Fruit fly (Drosophila melanogaster) whole organism, embryonic: ENCODE measurements around the gene RpL34b.

Experiments used
- Antp ChIP-seq: fragments of 200-800 bp; sonication (Bioruptor generic); optimal IDR thresholded peaks from 3 replicates; lab custom pipeline; 2016; ENCODE audit warnings: missing biosample characterization, missing genetic modification characterization
- Bgb ChIP-seq: fragments of 200-800 bp; sonication (Bioruptor generic); IDR thresholded peaks from 2 replicates; pipeline ENCODE4 v1.3.6; 2022; ENCODE audit warnings: missing biosample characterization, missing genetic modification characterization; ENCODE audit not compliant: partially characterized antibody
- CG11085 ChIP-seq: fragments of 200-800 bp; sonication (Bioruptor generic); IDR thresholded peaks from 2 replicates; pipeline ENCODE4 v1.3.6; 2022; ENCODE audit warnings: missing biosample characterization, missing genetic modification characterization
- CG12104 ChIP-seq: fragments of 200-800 bp; sonication (Bioruptor generic); optimal IDR thresholded peaks from 3 replicates; lab custom pipeline; 2016; ENCODE audit warnings: missing biosample characterization, missing genetic modification characterization
- CG12299 ChIP-seq: fragments of 200-800 bp; sonication (Bioruptor generic); optimal IDR thresholded peaks from 2 replicates; lab custom pipeline; 2018; ENCODE audit warnings: missing biosample characterization, mild to moderate bottlenecking, missing genetic modification characterization
- CG13424 ChIP-seq: fragments of 200-800 bp; sonication (Bioruptor generic); optimal IDR thresholded peaks from 2 replicates; lab custom pipeline; 2019; ENCODE audit warnings: missing biosample characterization, mild to moderate bottlenecking, missing genetic modification characterization, moderate library complexity
- CG1602 ChIP-seq: fragments of 200-800 bp; sonication (Bioruptor generic); optimal IDR thresholded peaks from 3 replicates; lab custom pipeline; 2016; ENCODE audit warnings: missing biosample characterization, missing genetic modification characterization
- CG1603 ChIP-seq: fragments of 200-800 bp; sonication (Bioruptor generic); optimal IDR thresholded peaks from 2 replicates; lab custom pipeline; 2019; ENCODE audit warnings: missing biosample characterization, mild to moderate bottlenecking, missing genetic modification characterization, moderate library complexity
- CG17328 ChIP-seq: fragments of 200-800 bp; sonication (Bioruptor generic); IDR thresholded peaks from 2 replicates; pipeline ENCODE4 v1.3.6; 2022; ENCODE audit warnings: missing biosample characterization, missing genetic modification characterization
- CG17361 ChIP-seq: fragments of 200-800 bp; sonication (Bioruptor generic); IDR thresholded peaks from 3 replicates; pipeline ENCODE4 v1.3.6; 2022; ENCODE audit warnings: missing biosample characterization, missing genetic modification characterization
- CG17568 ChIP-seq: fragments of 200-800 bp; sonication (Bioruptor generic); optimal IDR thresholded peaks from 2 replicates; lab custom pipeline; 2018; ENCODE audit warnings: missing biosample characterization, mild to moderate bottlenecking, missing genetic modification characterization, moderate library complexity
- CG18262 ChIP-seq: fragments of 200-800 bp; optimal IDR thresholded peaks from 3 replicates; lab custom pipeline; 2019; ENCODE audit warnings: missing biosample characterization, mild to moderate bottlenecking, missing genetic modification characterization, moderate library complexity
- CG2129 ChIP-seq: fragments of 200-800 bp; sonication (Bioruptor generic); IDR thresholded peaks from 2 replicates; pipeline ENCODE4 v1.3.6; 2022; ENCODE audit warnings: missing biosample characterization, missing genetic modification characterization; ENCODE audit not compliant: partially characterized antibody
- CG42726 ChIP-seq: fragments of 200-800 bp; sonication (Bioruptor generic); IDR thresholded peaks from 2 replicates; pipeline ENCODE4 v1.3.6; 2022; ENCODE audit warnings: missing biosample characterization, missing genetic modification characterization; ENCODE audit not compliant: partially characterized antibody
- CG4854 ChIP-seq: fragments of 200-800 bp; sonication (Bioruptor generic); optimal IDR thresholded peaks from 2 replicates; lab custom pipeline; 2016; ENCODE audit warnings: missing biosample characterization, missing genetic modification characterization, inconsistent platforms
- CG5180 ChIP-seq: fragments of 200-800 bp; sonication (Bioruptor generic); optimal IDR thresholded peaks from 3 replicates; lab custom pipeline; 2017; ENCODE audit warnings: missing biosample characterization, missing genetic modification characterization, mild to moderate bottlenecking, moderate library complexity, missing genetic modification reagents
- CG6272 ChIP-seq: fragments of 200-800 bp; sonication (Bioruptor generic); IDR thresholded peaks from 2 replicates; pipeline ENCODE4 v1.3.6; 2022; ENCODE audit warnings: missing biosample characterization, missing genetic modification characterization
- CG7372 ChIP-seq: fragments of 200-800 bp; sonication (Bioruptor generic); IDR thresholded peaks from 2 replicates; pipeline ENCODE4 v1.3.6; 2022; ENCODE audit warnings: missing biosample characterization, missing genetic modification characterization
- CG7786 ChIP-seq: fragments of 200-800 bp; sonication (Bioruptor generic); optimal IDR thresholded peaks from 2 replicates; lab custom pipeline; 2016; ENCODE audit warnings: missing biosample characterization, missing genetic modification characterization
- CG9437 ChIP-seq: fragments of 200-800 bp; sonication (Bioruptor generic); optimal IDR thresholded peaks from 2 replicates; lab custom pipeline; 2018; ENCODE audit warnings: missing biosample characterization, mild to moderate bottlenecking, missing genetic modification characterization
- CkIIα-i1 ChIP-seq: fragments of 200-800 bp; sonication (Bioruptor generic); IDR thresholded peaks from 2 replicates; pipeline ENCODE4 v1.3.6; 2022; ENCODE audit warnings: missing biosample characterization, missing genetic modification characterization
- Gsc ChIP-seq: fragments of 200-800 bp; sonication (Bioruptor generic); IDR thresholded peaks from 2 replicates; pipeline ENCODE4 v1.3.6; 2022; ENCODE audit warnings: missing biosample characterization, missing genetic modification characterization
- Hr3 ChIP-seq: fragments of 200-800 bp; sonication (Bioruptor generic); optimal IDR thresholded peaks from 3 replicates; lab custom pipeline; 2016; ENCODE audit warnings: missing biosample characterization, missing genetic modification characterization
- Jarid2 ChIP-seq: fragments of 200-800 bp; sonication (Bioruptor generic); optimal IDR thresholded peaks from 3 replicates; lab custom pipeline; 2017; ENCODE audit warnings: mild to moderate bottlenecking, missing biosample characterization, missing genetic modification reagents, missing genetic modification characterization
- Nf-YB ChIP-seq: fragments of 200-800 bp; sonication (Bioruptor generic); optimal IDR thresholded peaks from 3 replicates; lab custom pipeline; 2019; ENCODE audit warnings: missing biosample characterization, mild to moderate bottlenecking, missing genetic modification characterization, moderate library complexity
- Sox100B ChIP-seq: fragments of 200-800 bp; sonication (Bioruptor generic); optimal IDR thresholded peaks from 3 replicates; lab custom pipeline; 2018; ENCODE audit warnings: missing biosample characterization, mild to moderate bottlenecking, missing genetic modification characterization
- Spps ChIP-seq: fragments of 200-800 bp; sonication (Bioruptor generic); optimal IDR thresholded peaks from 2 replicates; lab custom pipeline; 2018; ENCODE audit warnings: missing biosample characterization, mild to moderate bottlenecking, missing genetic modification characterization
- Tbp ChIP-seq: fragments of >200 bp; optimal IDR thresholded peaks from 2 replicates; lab custom pipeline; 2018; ENCODE audit warnings: missing biosample characterization, missing genetic modification characterization
- Vsx1 ChIP-seq: fragments of 200-800 bp; sonication (Bioruptor generic); optimal IDR thresholded peaks from 2 replicates; lab custom pipeline; 2017; ENCODE audit warnings: missing biosample characterization, mild to moderate bottlenecking, missing genetic modification characterization, missing genetic modification reagents
- az2 ChIP-seq: fragments of 200-800 bp; sonication (Bioruptor generic); optimal IDR thresholded peaks from 3 replicates; lab custom pipeline; 2016; ENCODE audit warnings: missing biosample characterization, missing genetic modification characterization
- bbx ChIP-seq: fragments of 200-800 bp; sonication (Bioruptor generic); IDR thresholded peaks from 2 replicates; pipeline ENCODE4 v1.3.6; 2022; ENCODE audit warnings: missing biosample characterization, missing genetic modification characterization; ENCODE audit not compliant: partially characterized antibody
- bcd ChIP-seq: fragments of 200-800 bp; sonication (Bioruptor generic); optimal IDR thresholded peaks from 2 replicates; lab custom pipeline; 2017; ENCODE audit warnings: missing biosample characterization, mild to moderate bottlenecking, missing genetic modification characterization
- caup ChIP-seq: fragments of 200-800 bp; sonication (Bioruptor generic); optimal IDR thresholded peaks from 3 replicates; lab custom pipeline; 2017; ENCODE audit warnings: missing biosample characterization, mild to moderate bottlenecking, missing genetic modification characterization, moderate library complexity; ENCODE audit not compliant: severe bottlenecking
- chinmo ChIP-seq: fragments of 200-800 bp; sonication (Bioruptor generic); IDR thresholded peaks from 4 replicates; pipeline ENCODE4 v1.3.6; 2022; ENCODE audit warnings: missing biosample characterization, missing genetic modification characterization; ENCODE audit not compliant: partially characterized antibody
- fd3F ChIP-seq: fragments of 200-800 bp; sonication (Bioruptor generic); optimal IDR thresholded peaks from 2 replicates; lab custom pipeline; 2018; ENCODE audit warnings: missing biosample characterization, mild to moderate bottlenecking, missing genetic modification characterization, moderate library complexity
- ftz-f1 ChIP-seq: fragments of 200-800 bp; sonication (Bioruptor generic); optimal IDR thresholded peaks from 2 replicates; lab custom pipeline; 2016; ENCODE audit warnings: missing biosample characterization, missing genetic modification characterization
- gt ChIP-seq: fragments of 200-800 bp; sonication (Bioruptor generic); IDR thresholded peaks from 2 replicates; pipeline ENCODE4 v1.3.6; 2022; ENCODE audit warnings: missing biosample characterization, missing genetic modification characterization
- inv ChIP-seq: fragments of 200-800 bp; sonication (Bioruptor generic); IDR thresholded peaks from 2 replicates; pipeline ENCODE4 v1.3.6; 2022; ENCODE audit warnings: missing biosample characterization, missing genetic modification characterization; ENCODE audit not compliant: partially characterized antibody
- lab ChIP-seq: fragments of 200-800 bp; sonication (Bioruptor generic); optimal IDR thresholded peaks from 3 replicates; lab custom pipeline; 2017; ENCODE audit warnings: missing biosample characterization, missing genetic modification characterization, mild to moderate bottlenecking, moderate library complexity, missing genetic modification reagents
- peb ChIP-seq: fragments of 200-800 bp; sonication (Bioruptor generic); IDR thresholded peaks from 2 replicates; pipeline ENCODE4 v1.3.6; 2022; ENCODE audit warnings: missing biosample characterization, missing genetic modification characterization
- pros ChIP-seq: fragments of 200-800 bp; sonication (Bioruptor generic); optimal IDR thresholded peaks from 3 replicates; lab custom pipeline; 2019; ENCODE audit warnings: missing biosample characterization, mild to moderate bottlenecking, missing genetic modification characterization, moderate library complexity
- schlank ChIP-seq: fragments of 200-800 bp; sonication (Bioruptor generic); optimal IDR thresholded peaks from 2 replicates; lab custom pipeline; 2018; ENCODE audit warnings: missing biosample characterization, mild to moderate bottlenecking, missing genetic modification characterization
- ssp ChIP-seq: fragments of 200-800 bp; sonication (Bioruptor generic); IDR thresholded peaks from 2 replicates; pipeline ENCODE4 v1.3.6; 2022; ENCODE audit warnings: missing biosample characterization, missing genetic modification characterization
- stwl ChIP-seq: fragments of 200-800 bp; sonication (Bioruptor generic); optimal IDR thresholded peaks from 3 replicates; lab custom pipeline; 2018; ENCODE audit warnings: missing biosample characterization, mild to moderate bottlenecking, missing genetic modification characterization, moderate library complexity
- tap ChIP-seq: fragments of 200-800 bp; optimal IDR thresholded peaks from 3 replicates; lab custom pipeline; 2019; ENCODE audit warnings: missing biosample characterization, mild to moderate bottlenecking, missing genetic modification characterization, moderate library complexity
- tio ChIP-seq: fragments of 200-800 bp; sonication (Bioruptor generic); optimal IDR thresholded peaks from 2 replicates; lab custom pipeline; 2017; ENCODE audit warnings: missing biosample characterization, missing genetic modification characterization, inconsistent platforms
- tll ChIP-seq, 2 experiments: fragments of 200-800 bp in 1 of 2; fragments of >200 bp in 1 of 2; sonication (Bioruptor generic) in 1 of 2; optimal IDR thresholded peaks; 2 replicates each; lab custom pipeline; 2017 to 2019; ENCODE audit warnings: missing biosample characterization in 2 of 2, missing genetic modification characterization in 2 of 2, mild to moderate bottlenecking in 1 of 2, moderate library complexity in 1 of 2
- unc-4 ChIP-seq: fragments of 200-800 bp; sonication (Bioruptor generic); IDR thresholded peaks from 2 replicates; pipeline ENCODE4 v1.3.6; 2022; ENCODE audit warnings: missing biosample characterization, missing genetic modification characterization; ENCODE audit not compliant: partially characterized antibody
- vfl ChIP-seq: fragments of 200-800 bp; sonication (Bioruptor generic); optimal IDR thresholded peaks from 2 replicates; lab custom pipeline; 2016; ENCODE audit warnings: missing biosample characterization, missing genetic modification characterization

RpL34b gene

DNA sequence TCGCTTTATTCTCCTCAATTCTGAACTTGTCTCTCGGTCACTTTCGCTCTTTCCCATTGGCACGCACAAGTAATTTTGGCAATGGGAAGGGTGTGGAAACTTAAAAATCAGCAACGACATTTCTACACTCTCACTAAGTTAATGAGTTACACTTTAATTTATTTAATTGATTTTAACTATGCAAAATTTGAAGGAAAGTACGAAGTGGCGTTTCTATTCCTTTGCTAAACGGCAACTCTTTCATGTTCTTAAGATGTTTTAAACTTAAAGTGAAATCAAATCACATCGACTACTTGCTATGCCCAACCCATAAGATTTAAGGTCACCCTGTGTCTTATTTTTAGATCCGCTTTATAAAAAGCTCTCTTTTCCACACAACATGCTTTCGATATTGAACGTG lies 30.6 kb downstream of the RpL34b start (continued):
- TF ChIP-seq inv (GFP tag; lab: Robert Waterston, UW) (no peak), CG11085 (no peak), CkIIα-i1 (GFP tag; lab: Robert Waterston, UW) (no peak), pros (GFP tag; lab: Kevin White, UChicago) (no peak), Vsx1 (GFP tag; lab: Kevin White, UChicago) (no peak), peb (GFP tag; lab: Robert Waterston, UW) (no peak), lab (GFP tag; lab: Kevin White, UChicago) (peak; percentile 73), Jarid2 (GFP tag; lab: Kevin White, UChicago) (no peak), CG5180 (GFP tag; lab: Kevin White, UChicago) (peak; percentile 2), CG2129 (GFP tag; lab: Robert Waterston, UW) (no peak), CG17568 (peak; percentile 57), CG9437 (GFP tag; lab: Kevin White, UChicago) (peak; percentile 11), tap (tag; lab: Kevin White, UChicago) (peak; percentile 54), CG12104 (GFP tag; lab: Kevin White, UChicago) (peak; percentile 10), stwl (tag; lab: Kevin White, UChicago) (no peak), CG4854 (GFP tag; lab: Kevin White, UChicago) (peak; percentile 1), Antp (GFP tag; lab: Kevin White, UChicago) (peak; percentile 23), tio (GFP tag; lab: Kevin White, UChicago) (peak; percentile 13), fd3F (GFP tag; lab: Kevin White, UChicago) (peak; percentile 65), vfl (no peak), Gsc (no peak), Hr3 (GFP tag; lab: Kevin White, UChicago) (peak; percentile 44), schlank (tag; lab: Kevin White, UChicago) (no peak), ftz-f1 (GFP tag; lab: Kevin White, UChicago) (no peak), CG1602 (GFP tag; lab: Kevin White, UChicago) (no peak), CG12299 (tag; lab: Kevin White, UChicago) (no peak), Nf-YB (GFP tag; lab: Kevin White, UChicago) (peak; percentile 24), bbx (GFP tag; lab: Robert Waterston, UW) (no peak), CG13424 (tag; lab: Kevin White, UChicago) (peak; percentile 70), az2 (GFP tag; lab: Kevin White, UChicago) (peak; percentile 28), CG7786 (GFP tag; lab: Kevin White, UChicago) (peak; percentile 48), caup (GFP tag; lab: Kevin White, UChicago) (peak; percentile 24), tll (GFP tag; optimal IDR thresholded peaks at IDR 0.05; lab: Kevin White, UChicago) (no peak), bcd (GFP tag; lab: Kevin White, UChicago) (peak; percentile 37), CG17328 (peak; percentile 34; the same call in 1 of the 2 replicates), Spps (tag; lab: Kevin White, UChicago) (no peak), Sox100B (GFP tag; lab: Kevin White, UChicago) (peak; percentile 27), Tbp (no peak), CG6272 (GFP tag; lab: Robert Waterston, UW) (0 out of 2 replicates have a peak, but pooled peaks have one; percentile 19), chinmo (GFP tag; lab: Robert Waterston, UW) (0 out of 4 replicates have a peak, but pooled peaks have one; percentile 29), gt (no peak), CG42726 (no peak), Bgb (GFP tag; lab: Robert Waterston, UW) (no peak), CG17361 (GFP tag; lab: Robert Waterston, UW) (peak; percentile 42; the same call in 1 of the 3 replicates), ssp (GFP tag; lab: Robert Waterston, UW) (peak; percentile 31; the same call in 1 of the 2 replicates), CG18262 (tag; lab: Kevin White, UChicago) (peak; percentile 31), CG7372 (GFP tag; lab: Robert Waterston, UW) (0 out of 2 replicates have a peak, but pooled peaks have one; percentile 38), CG1603 (tag; lab: Kevin White, UChicago) (no peak), unc-4 (no peak)
